Fruit fly (Drosophila melanogaster) whole organism, embryonic: ENCODE results near the gene CG7276.

Experiments used
- Aef1 ChIP-seq: fragments of 200-800 bp; sonication (Bioruptor generic); IDR thresholded peaks from 3 replicates; pipeline ENCODE4 v1.3.6; 2022; ENCODE audit warnings: missing biosample characterization, missing genetic modification characterization
- Antp ChIP-seq: fragments of 200-800 bp; sonication (Bioruptor generic); optimal IDR thresholded peaks from 3 replicates; lab custom pipeline; 2016; ENCODE audit warnings: missing biosample characterization, missing genetic modification characterization
- Atf3 ChIP-seq: fragments of 200-800 bp; sonication (Bioruptor generic); optimal IDR thresholded peaks from 3 replicates; lab custom pipeline; 2016; ENCODE audit warnings: missing biosample characterization, missing genetic modification characterization
- Blimp-1 ChIP-seq: fragments of 200-800 bp; sonication (Bioruptor generic); optimal IDR thresholded peaks from 3 replicates; lab custom pipeline; 2018; ENCODE audit warnings: missing biosample characterization, missing genetic modification characterization, mild to moderate bottlenecking, moderate library complexity, missing genetic modification reagents
- CG10147 ChIP-seq: fragments of 200-800 bp; sonication (Bioruptor generic); optimal IDR thresholded peaks from 2 replicates; lab custom pipeline; 2019; ENCODE audit warnings: missing biosample characterization, mild to moderate bottlenecking, missing genetic modification characterization, moderate library complexity
- CG10321 ChIP-seq: fragments of 200-800 bp; sonication (Bioruptor generic); IDR thresholded peaks from 2 replicates; pipeline ENCODE4 v1.3.6; 2022; ENCODE audit warnings: missing biosample characterization, missing genetic modification characterization
- CG10654 ChIP-seq: fragments of 200-800 bp; sonication (Bioruptor generic); optimal IDR thresholded peaks from 2 replicates; lab custom pipeline; 2016; ENCODE audit warnings: missing biosample characterization, missing genetic modification characterization
- CG11247 ChIP-seq: fragments of 200-800 bp; sonication (Bioruptor generic); IDR thresholded peaks from 2 replicates; pipeline ENCODE4 v1.3.6; 2022; ENCODE audit warnings: missing biosample characterization, missing genetic modification characterization
- CG11456 ChIP-seq: fragments of 200-800 bp; sonication (Bioruptor generic); IDR thresholded peaks from 3 replicates; pipeline ENCODE4 v1.3.6; 2022; ENCODE audit warnings: missing biosample characterization, missing genetic modification characterization
- CG11696 ChIP-seq: fragments of 200-800 bp; sonication (Bioruptor generic); IDR thresholded peaks from 2 replicates; pipeline ENCODE4 v1.3.6; 2022; ENCODE audit warnings: missing biosample characterization, missing genetic modification characterization
- CG1233 ChIP-seq: fragments of 200-800 bp; sonication (Bioruptor generic); optimal IDR thresholded peaks from 4 replicates; lab custom pipeline; 2018; ENCODE audit warnings: missing biosample characterization, mild to moderate bottlenecking, missing genetic modification characterization
- CG2202 ChIP-seq: fragments of 200-800 bp; sonication (Bioruptor generic); optimal IDR thresholded peaks from 2 replicates; lab custom pipeline; 2018; ENCODE audit warnings: missing biosample characterization, mild to moderate bottlenecking, missing genetic modification characterization
- CG2875 ChIP-seq: fragments of 200-800 bp; sonication (Bioruptor generic); optimal IDR thresholded peaks from 2 replicates; lab custom pipeline; 2017; ENCODE audit warnings: missing biosample characterization, mild to moderate bottlenecking, missing genetic modification characterization, missing genetic modification reagents
- CG30431 ChIP-seq: fragments of 200-800 bp; sonication (Bioruptor generic); optimal IDR thresholded peaks from 2 replicates; lab custom pipeline; 2017; ENCODE audit warnings: missing biosample characterization, missing genetic modification characterization
- CG32532 ChIP-seq: fragments of 200-800 bp; sonication (Bioruptor generic); IDR thresholded peaks from 2 replicates; pipeline ENCODE4 v1.3.6; 2022; ENCODE audit warnings: missing biosample characterization, missing genetic modification characterization
- CG34224 ChIP-seq: fragments of 200-800 bp; sonication (Bioruptor generic); IDR thresholded peaks from 3 replicates; pipeline ENCODE4 v1.3.6; 2022; ENCODE audit warnings: missing biosample characterization, missing genetic modification characterization; ENCODE audit not compliant: partially characterized antibody
- CG4854 ChIP-seq: fragments of 200-800 bp; sonication (Bioruptor generic); optimal IDR thresholded peaks from 2 replicates; lab custom pipeline; 2016; ENCODE audit warnings: missing biosample characterization, missing genetic modification characterization, inconsistent platforms
- CG5180 ChIP-seq: fragments of 200-800 bp; sonication (Bioruptor generic); optimal IDR thresholded peaks from 3 replicates; lab custom pipeline; 2017; ENCODE audit warnings: missing biosample characterization, missing genetic modification characterization, mild to moderate bottlenecking, moderate library complexity, missing genetic modification reagents
- CG6791 ChIP-seq: fragments of 200-800 bp; sonication (Bioruptor generic); IDR thresholded peaks from 3 replicates; pipeline ENCODE4 v1.3.6; 2022; ENCODE audit warnings: missing biosample characterization, missing genetic modification characterization; ENCODE audit not compliant: partially characterized antibody
- CG7745 ChIP-seq: fragments of 200-800 bp; sonication (Bioruptor generic); optimal IDR thresholded peaks from 2 replicates; lab custom pipeline; 2018; ENCODE audit warnings: missing biosample characterization, mild to moderate bottlenecking, missing genetic modification characterization, moderate library complexity
- CG7963 ChIP-seq: fragments of 200-800 bp; sonication (Bioruptor generic); IDR thresholded peaks from 3 replicates; pipeline ENCODE4 v1.3.6; 2022; ENCODE audit warnings: missing biosample characterization, missing genetic modification characterization; ENCODE audit not compliant: partially characterized antibody
- CG9932 ChIP-seq: fragments of 200-800 bp; sonication (Bioruptor generic); IDR thresholded peaks from 2 replicates; pipeline ENCODE4 v1.3.6; 2022; ENCODE audit warnings: missing biosample characterization, missing genetic modification characterization
- Camta ChIP-seq: fragments of 200-800 bp; sonication (Bioruptor generic); optimal IDR thresholded peaks from 2 replicates; lab custom pipeline; 2016; ENCODE audit warnings: missing biosample characterization, missing genetic modification characterization
- CkIIα-i1 ChIP-seq: fragments of 200-800 bp; sonication (Bioruptor generic); IDR thresholded peaks from 2 replicates; pipeline ENCODE4 v1.3.6; 2022; ENCODE audit warnings: missing biosample characterization, missing genetic modification characterization
- Dp ChIP-seq: fragments of 200-800 bp; sonication (Bioruptor generic); optimal IDR thresholded peaks from 2 replicates; lab custom pipeline; 2018; ENCODE audit warnings: missing biosample characterization, mild to moderate bottlenecking, missing genetic modification characterization, moderate library complexity
- Hmr ChIP-seq: fragments of 200-800 bp; sonication (Bioruptor generic); optimal IDR thresholded peaks from 3 replicates; lab custom pipeline; 2017; ENCODE audit warnings: mild to moderate bottlenecking, missing biosample characterization, missing genetic modification reagents, missing genetic modification characterization
- Lhr ChIP-seq: fragments of 200-800 bp; sonication (Bioruptor generic); optimal IDR thresholded peaks from 3 replicates; lab custom pipeline; 2017; ENCODE audit warnings: mild to moderate bottlenecking, missing biosample characterization, missing genetic modification reagents, missing genetic modification characterization
- Meics ChIP-seq: fragments of 200-800 bp; sonication (Bioruptor generic); optimal IDR thresholded peaks from 2 replicates; lab custom pipeline; 2017; ENCODE audit warnings: missing biosample characterization, mild to moderate bottlenecking, missing genetic modification characterization
- Pdp1 ChIP-seq, 2 experiments: fragments of 200-800 bp; sonication (Bioruptor generic); optimal IDR thresholded peaks; 3 replicates each; lab custom pipeline; 2016; ENCODE audit warnings: missing biosample characterization in 2 of 2, missing genetic modification characterization in 2 of 2, mild to moderate bottlenecking in 1 of 2, moderate library complexity in 1 of 2
- Usf ChIP-seq: fragments of 200-800 bp; sonication (Bioruptor generic); optimal IDR thresholded peaks from 2 replicates; lab custom pipeline; 2017; ENCODE audit warnings: missing genotype, missing biosample characterization, missing genetic modification characterization
- ac ChIP-seq: fragments of 200-800 bp; sonication (Bioruptor generic); optimal IDR thresholded peaks from 3 replicates; lab custom pipeline; 2017; ENCODE audit warnings: missing biosample characterization, mild to moderate bottlenecking, missing genetic modification characterization
- bcd ChIP-seq: fragments of 200-800 bp; sonication (Bioruptor generic); optimal IDR thresholded peaks from 2 replicates; lab custom pipeline; 2017; ENCODE audit warnings: missing biosample characterization, mild to moderate bottlenecking, missing genetic modification characterization
- bowl ChIP-seq: fragments of 200-800 bp; sonication (Bioruptor generic); IDR thresholded peaks from 2 replicates; pipeline ENCODE4 v1.3.6; 2022; ENCODE audit warnings: missing biosample characterization, missing genetic modification characterization
- crp ChIP-seq, 2 experiments: fragments of 200-800 bp; sonication (Bioruptor generic); optimal IDR thresholded peaks; 2 replicates in 1 of 2; 3 replicates in 1 of 2; lab custom pipeline; 2017; ENCODE audit warnings: missing biosample characterization in 2 of 2, missing genetic modification characterization in 2 of 2, mild to moderate bottlenecking in 1 of 2, moderate library complexity in 1 of 2
- fd64A ChIP-seq: fragments of 200-800 bp; sonication (Bioruptor generic); optimal IDR thresholded peaks from 3 replicates; lab custom pipeline; 2018; ENCODE audit warnings: missing biosample characterization, mild to moderate bottlenecking, missing genetic modification characterization
- gro ChIP-seq: fragments of 200-800 bp; sonication (Bioruptor generic); optimal IDR thresholded peaks from 2 replicates; lab custom pipeline; 2016; ENCODE audit warnings: missing biosample characterization, missing genetic modification characterization
- gsb ChIP-seq: fragments of 200-800 bp; sonication (Bioruptor generic); IDR thresholded peaks from 2 replicates; pipeline ENCODE4 v1.3.6; 2022; ENCODE audit warnings: missing biosample characterization, missing genetic modification characterization
- lab ChIP-seq: fragments of 200-800 bp; sonication (Bioruptor generic); optimal IDR thresholded peaks from 3 replicates; lab custom pipeline; 2017; ENCODE audit warnings: missing biosample characterization, missing genetic modification characterization, mild to moderate bottlenecking, moderate library complexity, missing genetic modification reagents
- lmd ChIP-seq: fragments of 200-800 bp; sonication (Bioruptor generic); IDR thresholded peaks from 2 replicates; pipeline ENCODE4 v1.3.6; 2022; ENCODE audit warnings: missing biosample characterization, missing genetic modification characterization
- pb ChIP-seq: fragments of 200-800 bp; sonication (Bioruptor generic); optimal IDR thresholded peaks from 3 replicates; lab custom pipeline; 2016; ENCODE audit warnings: missing biosample characterization, missing genetic modification characterization
- sqz ChIP-seq: fragments of 200-800 bp; sonication (Bioruptor generic); optimal IDR thresholded peaks from 3 replicates; lab custom pipeline; 2018; ENCODE audit warnings: missing biosample characterization, mild to moderate bottlenecking, missing genetic modification characterization
- sr ChIP-seq: fragments of 200-800 bp; sonication (Bioruptor generic); IDR thresholded peaks from 3 replicates; pipeline ENCODE4 v1.3.6; 2022; ENCODE audit warnings: missing biosample characterization, missing genetic modification characterization
- stc ChIP-seq: fragments of 200-800 bp; sonication (Bioruptor generic); IDR thresholded peaks from 2 replicates; pipeline ENCODE4 v1.3.6; 2022; ENCODE audit warnings: missing biosample characterization, missing genetic modification characterization
- tap ChIP-seq: fragments of 200-800 bp; optimal IDR thresholded peaks from 3 replicates; lab custom pipeline; 2019; ENCODE audit warnings: missing biosample characterization, mild to moderate bottlenecking, missing genetic modification characterization, moderate library complexity
- ttk ChIP-seq: fragments of 200-800 bp; sonication (Bioruptor generic); IDR thresholded peaks from 2 replicates; pipeline ENCODE4 v2.1.2; 2022; ENCODE audit warnings: missing biosample characterization, missing genetic modification characterization
- unpg ChIP-seq: fragments of 200-800 bp; sonication (Bioruptor generic); optimal IDR thresholded peaks from 3 replicates; lab custom pipeline; 2018; ENCODE audit warnings: missing biosample characterization, mild to moderate bottlenecking, missing genetic modification characterization, moderate library complexity
- wek ChIP-seq: fragments of 200-800 bp; sonication (Bioruptor generic); optimal IDR thresholded peaks from 3 replicates; lab custom pipeline; 2018; ENCODE audit warnings: missing biosample characterization, mild to moderate bottlenecking, missing genetic modification characterization, moderate library complexity

Gene CG7276

DNA sequence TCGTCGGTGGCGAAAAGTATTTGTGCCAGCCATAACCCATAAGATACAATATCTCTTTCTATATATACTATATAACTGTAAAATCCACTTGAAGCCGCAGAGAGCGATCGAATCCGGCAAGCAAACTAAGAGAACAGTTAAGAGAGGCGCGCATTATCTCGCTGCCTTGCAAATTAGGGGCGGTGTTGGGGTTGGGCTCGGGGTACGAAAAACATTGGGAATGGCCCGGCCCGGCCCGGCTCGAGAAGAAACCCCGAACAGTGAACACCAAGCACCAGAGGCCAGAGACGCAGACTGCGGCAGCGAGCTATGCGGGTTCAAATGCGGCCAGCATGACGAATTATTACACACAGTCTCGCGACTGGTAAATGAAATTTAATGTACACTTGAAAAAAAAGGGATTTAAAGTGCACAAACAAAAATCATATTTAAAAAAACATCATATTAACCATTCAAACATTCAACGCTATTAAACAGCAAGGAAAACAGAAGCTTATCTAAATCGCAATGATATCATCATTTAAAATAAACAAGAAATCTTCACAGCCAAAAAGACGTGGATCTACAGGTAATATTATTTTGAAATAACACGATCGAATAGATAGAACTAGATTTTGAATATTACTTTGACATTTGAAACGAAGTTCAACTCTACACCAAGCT is 34.5 kb downstream of the CG7276 start (continued):
- peak; percentile 15 for TF ChIP-seq CG10654
- TF ChIP-seq Lhr (GFP tag; lab: Kevin White, UChicago): no peak
- TF ChIP-seq CG32532 (GFP tag; lab: Robert Waterston, UW): peak; percentile 58
- no peak for TF ChIP-seq Usf
- TF ChIP-seq bowl: no peak
- peak; percentile 45 for TF ChIP-seq CG5180 (GFP tag; lab: Kevin White, UChicago)
- TF ChIP-seq CG6791 (GFP tag; lab: Robert Waterston, UW): no peak
- TF ChIP-seq CG34224 (GFP tag; lab: Robert Waterston, UW): no peak
- peak; percentile 55 for TF ChIP-seq CG9932 (GFP tag; lab: Robert Waterston, UW)
- no peak for TF ChIP-seq crp (GFP tag; optimal IDR thresholded peaks at IDR 0.05; lab: Kevin White, UChicago)
- peak; percentile 27 for TF ChIP-seq Antp
- TF ChIP-seq pb (GFP tag; lab: Kevin White, UChicago): no peak
- TF ChIP-seq CG7963 (GFP tag; lab: Robert Waterston, UW): no peak
- TF ChIP-seq sr (GFP tag; lab: Robert Waterston, UW): no peak
- no peak for TF ChIP-seq gro (GFP tag; lab: Kevin White, UChicago)
- peak; percentile 58 for TF ChIP-seq lmd (GFP tag; lab: Robert Waterston, UW)
- 0 out of 2 replicates have a peak, but pooled peaks have one; percentile 18 for TF ChIP-seq CG11247 (GFP tag; lab: Robert Waterston, UW)
- no peak for TF ChIP-seq CG2875
- no peak for TF ChIP-seq Camta (GFP tag; lab: Kevin White, UChicago)
- no peak for TF ChIP-seq ac
- TF ChIP-seq Pdp1 (GFP tag; optimal IDR thresholded peaks at IDR 0.05; lab: Kevin White, UChicago): peak in 1 of 2 experiments; percentile 32
- TF ChIP-seq lab (GFP tag; lab: Kevin White, UChicago): peak; percentile 39
- TF ChIP-seq gsb (GFP tag; lab: Robert Waterston, UW): peak; percentile 47; the same call in 1 of the 2 replicates
- TF ChIP-seq CG10147: peak; percentile 32

DNA sequence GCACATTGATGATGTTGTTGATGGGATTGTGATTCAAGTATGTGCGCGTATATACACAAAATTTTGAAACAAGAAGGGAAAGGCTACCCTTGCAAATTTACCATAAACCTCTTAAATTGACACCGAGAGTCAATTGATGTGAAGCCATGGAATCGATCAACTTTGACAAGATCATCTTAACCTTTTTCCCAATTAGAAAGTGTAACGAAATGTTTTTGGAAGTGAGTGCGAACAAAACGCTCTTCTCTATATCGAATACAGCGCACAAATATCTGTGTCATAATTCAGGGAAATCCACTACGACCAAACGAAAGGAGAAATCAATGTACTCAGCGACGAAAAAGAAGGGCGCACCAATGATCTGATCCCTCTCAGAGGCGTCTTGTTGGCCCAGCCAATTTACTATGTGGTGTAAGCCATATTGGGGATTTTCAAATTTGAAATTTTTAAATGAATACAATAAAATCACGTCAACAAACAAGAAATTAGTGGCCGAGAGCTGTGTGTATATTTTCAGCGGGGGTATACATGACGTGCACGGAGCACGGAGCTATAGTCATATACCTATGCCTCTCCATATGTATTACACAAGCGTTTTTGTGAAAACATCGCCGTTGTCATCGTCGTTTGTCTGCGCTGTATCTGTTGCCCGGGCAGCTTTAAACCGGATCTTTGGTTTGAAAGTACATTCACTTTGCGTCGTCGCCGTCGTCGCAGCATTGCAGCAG is 35.6 kb downstream of the CG7276 start:
- peak; percentile 58 for TF ChIP-seq Blimp-1 (GFP tag; lab: Kevin White, UChicago)
- TF ChIP-seq sqz (GFP tag; lab: Kevin White, UChicago): no peak
- TF ChIP-seq CG30431: no peak
- TF ChIP-seq CG1233 (GFP tag; lab: Kevin White, UChicago): no peak
- no peak for TF ChIP-seq Dp (GFP tag; lab: Kevin White, UChicago)
- peak; percentile 41 for TF ChIP-seq unpg (GFP tag; lab: Kevin White, UChicago)
- TF ChIP-seq stc (GFP tag; lab: Robert Waterston, UW): peak; percentile 45
- TF ChIP-seq tap (tag; lab: Kevin White, UChicago): peak; percentile 43
- no peak for TF ChIP-seq Hmr (GFP tag; lab: Kevin White, UChicago)
- no peak for TF ChIP-seq CG2202 (tag; lab: Kevin White, UChicago)
- TF ChIP-seq CG11456 (GFP tag; lab: Robert Waterston, UW): no peak
- peak; percentile 53 for TF ChIP-seq ttk
- no peak for TF ChIP-seq Aef1 (GFP tag; lab: Robert Waterston, UW)
- no peak for TF ChIP-seq CG7745 (tag; lab: Kevin White, UChicago)
- peak; percentile 28; the same call in 1 of the 2 replicates for TF ChIP-seq CG11696 (GFP tag; lab: Robert Waterston, UW)
- TF ChIP-seq Meics: no peak
- TF ChIP-seq Atf3 (GFP tag; lab: Kevin White, UChicago): no peak
- peak; percentile 28 for TF ChIP-seq bcd (GFP tag; lab: Kevin White, UChicago)
- peak; percentile 74 for TF ChIP-seq pb (GFP tag; lab: Kevin White, UChicago)
- no peak for TF ChIP-seq CkIIα-i1 (GFP tag; lab: Robert Waterston, UW)
- peak; percentile 42 for TF ChIP-seq fd64A (GFP tag; lab: Kevin White, UChicago)
- TF ChIP-seq Camta (GFP tag; lab: Kevin White, UChicago): no peak
- TF ChIP-seq CG10321 (GFP tag; lab: Robert Waterston, UW): no peak
- no peak for TF ChIP-seq CG4854 (GFP tag; lab: Kevin White, UChicago)
- no peak for TF ChIP-seq wek (GFP tag; lab: Kevin White, UChicago)
